ENCODE assay signal across 1 fruit fly cellular context in genomic region chr3R:5368170-5368781, dm6.
TF ChIP-seq lines count a peak whose summit lies in the region.

TSS of gene Cerk (minus strand) at chr3R:5368306.

TF ChIP-seq in whole organism, embryonic, 481 proteins besides CTCF, POLR2A, EP300 and RAD21 (continued from another document and continues in another):
- TF ChIP-seq CG10321 (GFP tag; IDR thresholded peaks at IDR 0.05; lab: Robert Waterston, UW) = no peak
- no peak for TF ChIP-seq D (optimal IDR thresholded peaks at IDR 0.05; lab: Kevin White, UChicago)
- TF ChIP-seq D (GFP tag; optimal IDR thresholded peaks at IDR 0.05; lab: Kevin White, UChicago) = no peak
- TF ChIP-seq nmo (GFP tag; optimal IDR thresholded peaks at IDR 0.05; lab: Kevin White, UChicago) = peak; percentile 30
- no peak for TF ChIP-seq twi (tag; optimal IDR thresholded peaks at IDR 0.05; lab: Kevin White, UChicago)
- no peak for TF ChIP-seq Gug (GFP tag; IDR thresholded peaks at IDR 0.05; lab: Robert Waterston, UW)
- TF ChIP-seq Med (GFP tag; lab: Kevin White, UChicago) = peak; percentile 93
- no peak for TF ChIP-seq toy (GFP tag; IDR thresholded peaks at IDR 0.05; lab: Robert Waterston, UW)
- TF ChIP-seq sim (GFP tag; IDR thresholded peaks at IDR 0.05; lab: Robert Waterston, UW) = no peak
- TF ChIP-seq CG15479 (GFP tag; optimal IDR thresholded peaks at IDR 0.05; lab: Kevin White, UChicago) = no peak
- TF ChIP-seq grn (GFP tag; optimal IDR thresholded peaks at IDR 0.05; lab: Kevin White, UChicago) = no peak
- no peak for TF ChIP-seq maf-S (GFP tag; optimal IDR thresholded peaks at IDR 0.05; lab: Kevin White, UChicago)
- TF ChIP-seq bbx (GFP tag; IDR thresholded peaks at IDR 0.05; lab: Robert Waterston, UW; ENCODE audit: partially characterized antibody) = peak; percentile 57
- TF ChIP-seq CoRest (tag; optimal IDR thresholded peaks at IDR 0.05; lab: Kevin White, UChicago) = peak; percentile 62
- TF ChIP-seq Poxn (GFP tag; IDR thresholded peaks at IDR 0.05; lab: Robert Waterston, UW) = no peak
- no peak; the same call in 1 of the 2 replicates for TF ChIP-seq CG14667 (GFP tag; IDR thresholded peaks at IDR 0.05; lab: Robert Waterston, UW)
- TF ChIP-seq Scr (GFP tag; IDR thresholded peaks at IDR 0.05; lab: Robert Waterston, UW; ENCODE audit: partially characterized antibody) = peak; percentile 55
- peak; percentile 2 for TF ChIP-seq CG11398 (GFP tag; optimal IDR thresholded peaks at IDR 0.05; lab: Kevin White, UChicago)
- TF ChIP-seq btn (GFP tag; optimal IDR thresholded peaks at IDR 0.05; lab: Kevin White, UChicago) = no peak
- TF ChIP-seq CG33557 (GFP tag; optimal IDR thresholded peaks at IDR 0.05; lab: Kevin White, UChicago) = no peak
- TF ChIP-seq rib (GFP tag; IDR thresholded peaks at IDR 0.05; lab: Robert Waterston, UW) = no peak
- TF ChIP-seq CG2678 (tag; optimal IDR thresholded peaks at IDR 0.05; lab: Kevin White, UChicago) = no peak
- peak; percentile 29 for TF ChIP-seq CG11504 (tag; optimal IDR thresholded peaks at IDR 0.05; lab: Kevin White, UChicago)
- TF ChIP-seq Fer3 (tag; optimal IDR thresholded peaks at IDR 0.05; lab: Kevin White, UChicago) = peak; percentile 36
- peak; percentile 26 for TF ChIP-seq CG7839 (tag; optimal IDR thresholded peaks at IDR 0.05; lab: Kevin White, UChicago)
- TF ChIP-seq tap (tag; optimal IDR thresholded peaks at IDR 0.05; lab: Kevin White, UChicago) = no peak
- TF ChIP-seq bowl (GFP tag; IDR thresholded peaks at IDR 0.05; lab: Robert Waterston, UW) = no peak
- TF ChIP-seq run (tag; optimal IDR thresholded peaks at IDR 0.05; lab: Kevin White, UChicago) = no peak
- TF ChIP-seq crol (GFP tag; IDR thresholded peaks at IDR 0.05; lab: Robert Waterston, UW) = no peak
- TF ChIP-seq CG2116 (GFP tag; optimal IDR thresholded peaks at IDR 0.05; lab: Kevin White, UChicago) = peak; percentile 61
- TF ChIP-seq Fer1 (GFP tag; optimal IDR thresholded peaks at IDR 0.05; lab: Kevin White, UChicago) = peak; percentile 7
- no peak for TF ChIP-seq exex (tag; optimal IDR thresholded peaks at IDR 0.05; lab: Kevin White, UChicago)
- TF ChIP-seq hkb (optimal IDR thresholded peaks at IDR 0.05; lab: Kevin White, UChicago) = no peak
- no peak for TF ChIP-seq hkb (GFP tag; IDR thresholded peaks at IDR 0.05; lab: Robert Waterston, UW)
- TF ChIP-seq CG4820 (GFP tag; optimal IDR thresholded peaks at IDR 0.05; lab: Kevin White, UChicago) = no peak
- no peak for TF ChIP-seq Nf-YB (GFP tag; optimal IDR thresholded peaks at IDR 0.05; lab: Kevin White, UChicago)
- peak; percentile 64 for TF ChIP-seq CG12659 (GFP tag; optimal IDR thresholded peaks at IDR 0.05; lab: Kevin White, UChicago)
- no peak for TF ChIP-seq sens-2 (GFP tag; IDR thresholded peaks at IDR 0.05; lab: Robert Waterston, UW)
- no peak for TF ChIP-seq CG30431 (GFP tag; optimal IDR thresholded peaks at IDR 0.05; lab: Kevin White, UChicago)
- peak; percentile 1 for TF ChIP-seq CG4424 (GFP tag; optimal IDR thresholded peaks at IDR 0.05; lab: Kevin White, UChicago)
- peak; percentile 62; the same call in 1 of the 2 replicates for TF ChIP-seq slbo (GFP tag; IDR thresholded peaks at IDR 0.05; lab: Robert Waterston, UW)
- no peak for TF ChIP-seq CG11696 (GFP tag; IDR thresholded peaks at IDR 0.05; lab: Robert Waterston, UW)
- no peak for TF ChIP-seq Tbp (GFP tag; optimal IDR thresholded peaks at IDR 0.05; lab: Kevin White, UChicago)
- TF ChIP-seq bab2 (GFP tag; optimal IDR thresholded peaks at IDR 0.05; lab: Kevin White, UChicago) = peak; percentile 22
- no peak for TF ChIP-seq ash1 (GFP tag; optimal IDR thresholded peaks at IDR 0.05; lab: Kevin White, UChicago)
- peak; percentile 59; the same call in 2 of the 3 replicates for TF ChIP-seq HLH4C (GFP tag; IDR thresholded peaks at IDR 0.05; lab: Robert Waterston, UW; ENCODE audit: partially characterized antibody)
- no peak for TF ChIP-seq repo (GFP tag; optimal IDR thresholded peaks at IDR 0.05; lab: Kevin White, UChicago)
- TF ChIP-seq CG2875 (GFP tag; optimal IDR thresholded peaks at IDR 0.05; lab: Kevin White, UChicago) = no peak
- TF ChIP-seq CG4617 (GFP tag; optimal IDR thresholded peaks at IDR 0.05; lab: Kevin White, UChicago; ENCODE audit: borderline replicate concordance) = peak; percentile 45
- TF ChIP-seq CG16813 (GFP tag; IDR thresholded peaks at IDR 0.05; lab: Robert Waterston, UW; ENCODE audit: partially characterized antibody) = peak; percentile 49; the same call in 1 of the 3 replicates
- peak; percentile 64 for TF ChIP-seq CG2120 (GFP tag; optimal IDR thresholded peaks at IDR 0.05; lab: Kevin White, UChicago)
- peak; percentile 32; the same call in 1 of the 2 replicates for TF ChIP-seq Ptx1 (GFP tag; IDR thresholded peaks at IDR 0.05; lab: Robert Waterston, UW)
- peak; percentile 30 for TF ChIP-seq CG9817 (tag; optimal IDR thresholded peaks at IDR 0.05; lab: Kevin White, UChicago)
- TF ChIP-seq sd (tag; optimal IDR thresholded peaks at IDR 0.05; lab: Kevin White, UChicago) = peak; percentile 41
- no peak for TF ChIP-seq CG3838 (GFP tag; optimal IDR thresholded peaks at IDR 0.05; lab: Kevin White, UChicago)
- TF ChIP-seq oc (tag; optimal IDR thresholded peaks at IDR 0.05; lab: Kevin White, UChicago) = no peak
- peak; percentile 11; the same call in 1 of the 2 replicates for TF ChIP-seq CG42726 (GFP tag; IDR thresholded peaks at IDR 0.05; lab: Robert Waterston, UW; ENCODE audit: partially characterized antibody)
- TF ChIP-seq CG8388 (GFP tag; optimal IDR thresholded peaks at IDR 0.05; lab: Kevin White, UChicago) = no peak
- TF ChIP-seq Stat92E (GFP tag; optimal IDR thresholded peaks at IDR 0.05; lab: Kevin White, UChicago) = peak in 1 of 3 experiments; percentile 68
- no peak for TF ChIP-seq Lpt (GFP tag; optimal IDR thresholded peaks at IDR 0.05; lab: Kevin White, UChicago)
- peak; percentile 22 for TF ChIP-seq salm (tag; optimal IDR thresholded peaks at IDR 0.05; lab: Kevin White, UChicago)
- TF ChIP-seq CG11456 (GFP tag; IDR thresholded peaks at IDR 0.05; lab: Robert Waterston, UW) = peak; percentile 51; the same call in 1 of the 3 replicates
- no peak for TF ChIP-seq CG6813 (GFP tag; optimal IDR thresholded peaks at IDR 0.05; lab: Kevin White, UChicago)
- TF ChIP-seq CG18011 (GFP tag; optimal IDR thresholded peaks at IDR 0.05; lab: Kevin White, UChicago) = no peak
- TF ChIP-seq wek (GFP tag; optimal IDR thresholded peaks at IDR 0.05; lab: Kevin White, UChicago) = peak; percentile 99
- peak; percentile 48; the same call in 1 of the 2 replicates for TF ChIP-seq lmd (GFP tag; IDR thresholded peaks at IDR 0.05; lab: Robert Waterston, UW)
- peak; percentile 80 for TF ChIP-seq chm (GFP tag; IDR thresholded peaks at IDR 0.05; lab: Robert Waterston, UW)
- peak; percentile 42 for TF ChIP-seq NfI (GFP tag; optimal IDR thresholded peaks at IDR 0.05; lab: Kevin White, UChicago)
- no peak for TF ChIP-seq wdn (GFP tag; IDR thresholded peaks at IDR 0.05; lab: Robert Waterston, UW)
- TF ChIP-seq CG13775 (GFP tag; optimal IDR thresholded peaks at IDR 0.05; lab: Kevin White, UChicago) = no peak
- no peak for TF ChIP-seq CG31224 (GFP tag; IDR thresholded peaks at IDR 0.05; lab: Robert Waterston, UW)
- peak; percentile 81 for TF ChIP-seq ssp (GFP tag; IDR thresholded peaks at IDR 0.05; lab: Robert Waterston, UW)
- TF ChIP-seq CG1792 (GFP tag; optimal IDR thresholded peaks at IDR 0.05; lab: Kevin White, UChicago) = peak; percentile 11
- TF ChIP-seq Bdp1 (GFP tag; optimal IDR thresholded peaks at IDR 0.05; lab: Kevin White, UChicago) = peak; percentile 24
- TF ChIP-seq Eip74EF (GFP tag; optimal IDR thresholded peaks at IDR 0.05; lab: Kevin White, UChicago) = peak in 1 of 2 experiments; percentile 66
- TF ChIP-seq caup (GFP tag; optimal IDR thresholded peaks at IDR 0.05; lab: Kevin White, UChicago; ENCODE audit: severe bottlenecking) = peak; percentile 30
- TF ChIP-seq luna (GFP tag; optimal IDR thresholded peaks at IDR 0.05; lab: Kevin White, UChicago) = no peak
- 0 out of 3 replicates have a peak, but pooled peaks have one; percentile 8 for TF ChIP-seq H15 (GFP tag; IDR thresholded peaks at IDR 0.05; lab: Robert Waterston, UW)
- peak; percentile 20 for TF ChIP-seq Usf (GFP tag; optimal IDR thresholded peaks at IDR 0.05; lab: Kevin White, UChicago)
- no peak for TF ChIP-seq Blimp-1 (GFP tag; optimal IDR thresholded peaks at IDR 0.05; lab: Kevin White, UChicago)
- peak; percentile 52 for TF ChIP-seq CHES-1-like (GFP tag; optimal IDR thresholded peaks at IDR 0.05; lab: Kevin White, UChicago)
- no peak for TF ChIP-seq fd64A (GFP tag; optimal IDR thresholded peaks at IDR 0.05; lab: Kevin White, UChicago)
- no peak for TF ChIP-seq az2 (GFP tag; optimal IDR thresholded peaks at IDR 0.05; lab: Kevin White, UChicago)
- TF ChIP-seq CG9876 (GFP tag; optimal IDR thresholded peaks at IDR 0.05; lab: Kevin White, UChicago) = peak; percentile 62
- TF ChIP-seq CG32767 (GFP tag; IDR thresholded peaks at IDR 0.05; lab: Robert Waterston, UW) = no peak
- TF ChIP-seq kni (GFP tag; optimal IDR thresholded peaks at IDR 0.05; lab: Kevin White, UChicago) = no peak
- TF ChIP-seq Jarid2 (GFP tag; optimal IDR thresholded peaks at IDR 0.05; lab: Kevin White, UChicago) = peak; percentile 93
- TF ChIP-seq Hr3 (GFP tag; optimal IDR thresholded peaks at IDR 0.05; lab: Kevin White, UChicago) = peak; percentile 19
- no peak for TF ChIP-seq CG10565 (GFP tag; optimal IDR thresholded peaks at IDR 0.05; lab: Kevin White, UChicago)
- peak; percentile 51 for TF ChIP-seq onecut (GFP tag; IDR thresholded peaks at IDR 0.05; lab: Robert Waterston, UW)
- peak; percentile 64 for TF ChIP-seq CG32532 (GFP tag; IDR thresholded peaks at IDR 0.05; lab: Robert Waterston, UW)
- no peak for TF ChIP-seq CG3726 (GFP tag; IDR thresholded peaks at IDR 0.05; lab: Robert Waterston, UW)
- no peak for TF ChIP-seq disco-r (GFP tag; optimal IDR thresholded peaks at IDR 0.05; lab: Kevin White, UChicago)
- no peak for TF ChIP-seq CG14441 (GFP tag; IDR thresholded peaks at IDR 0.05; lab: Robert Waterston, UW)
- TF ChIP-seq ato (GFP tag; IDR thresholded peaks at IDR 0.05; lab: Robert Waterston, UW; ENCODE audit: partially characterized antibody) = 0 out of 2 replicates have a peak, but pooled peaks have one; percentile 28
- peak; percentile 1 for TF ChIP-seq CG17829 (tag; optimal IDR thresholded peaks at IDR 0.05; lab: Kevin White, UChicago)
- peak; percentile 21 for TF ChIP-seq CG8944 (GFP tag; optimal IDR thresholded peaks at IDR 0.05; lab: Kevin White, UChicago)
- peak; percentile 13 for TF ChIP-seq CG10462 (GFP tag; optimal IDR thresholded peaks at IDR 0.05; lab: Kevin White, UChicago)
- TF ChIP-seq CG15269 (tag; optimal IDR thresholded peaks at IDR 0.05; lab: Kevin White, UChicago) = no peak
- TF ChIP-seq CG17359 (tag; optimal IDR thresholded peaks at IDR 0.05; lab: Kevin White, UChicago) = no peak
- TF ChIP-seq sc (optimal IDR thresholded peaks at IDR 0.05; lab: Kevin White, UChicago) = no peak
- TF ChIP-seq sc (GFP tag; optimal IDR thresholded peaks at IDR 0.05; lab: Kevin White, UChicago) = no peak
- TF ChIP-seq sob (GFP tag; IDR thresholded peaks at IDR 0.05; lab: Robert Waterston, UW) = peak; percentile 75
- peak; percentile 38 for TF ChIP-seq gro (GFP tag; optimal IDR thresholded peaks at IDR 0.05; lab: Kevin White, UChicago)
- no peak for TF ChIP-seq tgo (GFP tag; IDR thresholded peaks at IDR 0.05; lab: Robert Waterston, UW)
- TF ChIP-seq CG11560 (tag; IDR thresholded peaks at IDR 0.05; lab: Robert Waterston, UW) = peak; percentile 8; the same call in 1 of the 3 replicates
- peak in 1 of 2 experiments; percentile 30 for TF ChIP-seq chif (GFP tag; optimal IDR thresholded peaks at IDR 0.05; lab: Kevin White, UChicago)
- TF ChIP-seq Bgb (GFP tag; IDR thresholded peaks at IDR 0.05; lab: Robert Waterston, UW; ENCODE audit: partially characterized antibody) = peak; percentile 68
- TF ChIP-seq B-H2 (GFP tag; optimal IDR thresholded peaks at IDR 0.05; lab: Kevin White, UChicago) = peak; percentile 21
- no peak for TF ChIP-seq Oli (tag; optimal IDR thresholded peaks at IDR 0.05; lab: Kevin White, UChicago)
- peak; percentile 88 for TF ChIP-seq sens (GFP tag; lab: Kevin White, UChicago)
- no peak for TF ChIP-seq cato (GFP tag; optimal IDR thresholded peaks at IDR 0.05; lab: Kevin White, UChicago; ENCODE audit: borderline replicate concordance)
- TF ChIP-seq Pdp1 (GFP tag; optimal IDR thresholded peaks at IDR 0.05; lab: Kevin White, UChicago) = peak in 1 of 2 experiments; percentile 61
- no peak for TF ChIP-seq fd102C (GFP tag; optimal IDR thresholded peaks at IDR 0.05; lab: Kevin White, UChicago)
- peak; percentile 17 for TF ChIP-seq Camta (GFP tag; optimal IDR thresholded peaks at IDR 0.05; lab: Kevin White, UChicago)
- no peak for TF ChIP-seq corto (GFP tag; optimal IDR thresholded peaks at IDR 0.05; lab: Kevin White, UChicago)
- TF ChIP-seq CG34224 (GFP tag; IDR thresholded peaks at IDR 0.05; lab: Robert Waterston, UW; ENCODE audit: partially characterized antibody) = no peak
- peak; percentile 48 for TF ChIP-seq Elba2 (GFP tag; optimal IDR thresholded peaks at IDR 0.05; lab: Kevin White, UChicago)
- no peak for TF ChIP-seq CG6689 (GFP tag; IDR thresholded peaks at IDR 0.05; lab: Robert Waterston, UW)
- TF ChIP-seq wor (GFP tag; IDR thresholded peaks at IDR 0.05; lab: Robert Waterston, UW) = no peak
- TF ChIP-seq Hr39 (optimal IDR thresholded peaks at IDR 0.05; lab: Kevin White, UChicago) = no peak
- peak; percentile 54 for TF ChIP-seq nom (GFP tag; optimal IDR thresholded peaks at IDR 0.05; lab: Kevin White, UChicago)
- TF ChIP-seq CG7928 (GFP tag; optimal IDR thresholded peaks at IDR 0.05; lab: Kevin White, UChicago) = peak; percentile 91
- TF ChIP-seq CG10654 (GFP tag; optimal IDR thresholded peaks at IDR 0.05; lab: Kevin White, UChicago) = no peak
- no peak for TF ChIP-seq hth (optimal IDR thresholded peaks at IDR 0.05; lab: Kevin White, UChicago)
- TF ChIP-seq sug (tag; optimal IDR thresholded peaks at IDR 0.05; lab: Kevin White, UChicago) = peak; percentile 32
- TF ChIP-seq CG11695 (GFP tag; IDR thresholded peaks at IDR 0.05; lab: Robert Waterston, UW) = no peak
- no peak for TF ChIP-seq CG4404 (GFP tag; IDR thresholded peaks at IDR 0.05; lab: Robert Waterston, UW)
- TF ChIP-seq vvl (GFP tag; IDR thresholded peaks at IDR 0.05; lab: Robert Waterston, UW) = peak; percentile 59
- peak; percentile 39 for TF ChIP-seq CG12391 (tag; optimal IDR thresholded peaks at IDR 0.05; lab: Kevin White, UChicago)
- TF ChIP-seq Neu2 (GFP tag; optimal IDR thresholded peaks at IDR 0.05; lab: Kevin White, UChicago; ENCODE audit: borderline replicate concordance) = no peak
- no peak for TF ChIP-seq Hmx (GFP tag; optimal IDR thresholded peaks at IDR 0.05; lab: Kevin White, UChicago)
- TF ChIP-seq slp2 (GFP tag; optimal IDR thresholded peaks at IDR 0.05; lab: Kevin White, UChicago) = no peak
